Fruit fly (Drosophila melanogaster): ENCODE results near the gene CG17122.

dm6 chr3L:20295095-20295494, 20.0 kb upstream of the CG17122 start, which contains the start of gene gogo:
- TF ChIP-seq lab (GFP tag; optimal IDR thresholded peaks at IDR 0.05): no peak
- TF ChIP-seq CG6765 (GFP tag; optimal IDR thresholded peaks at IDR 0.05): no peak
- TF ChIP-seq CG16779 (GFP tag; IDR thresholded peaks at IDR 0.05): no peak
- no peak for TF ChIP-seq CG33557 (GFP tag; optimal IDR thresholded peaks at IDR 0.05)

All from whole organism, embryonic.